Fruit fly (Drosophila melanogaster): ENCODE measurements around the gene CG12617.

The CG12617 gene

dm6 chr2L:20334918-20335317, 40.4 kb downstream of the CG12617 start (continued):
- TF ChIP-seq CG7372 (GFP tag; IDR thresholded peaks at IDR 0.05) (no peak), CG34422 (GFP tag; IDR thresholded peaks at IDR 0.05) (no peak), CG8359 (GFP tag; optimal IDR thresholded peaks at IDR 0.05; ENCODE audit: borderline replicate concordance) (no peak), Usf (GFP tag; optimal IDR thresholded peaks at IDR 0.05) (no peak), CG18476 (GFP tag; optimal IDR thresholded peaks at IDR 0.05) (no peak), ash1 (GFP tag; optimal IDR thresholded peaks at IDR 0.05) (no peak), CG16779 (GFP tag; IDR thresholded peaks at IDR 0.05) (no peak), Xbp1 (GFP tag; optimal IDR thresholded peaks at IDR 0.05) (peak; percentile 35), CG31388 (GFP tag; optimal IDR thresholded peaks at IDR 0.05) (no peak), repo (GFP tag; optimal IDR thresholded peaks at IDR 0.05) (no peak), Elba2 (GFP tag; optimal IDR thresholded peaks at IDR 0.05) (no peak), Doc3 (GFP tag; IDR thresholded peaks at IDR 0.05; ENCODE audit: partially characterized antibody) (no peak), HmgZ (tag; optimal IDR thresholded peaks at IDR 0.05) (no peak), sc (optimal IDR thresholded peaks at IDR 0.05) (no peak), sc (GFP tag; optimal IDR thresholded peaks at IDR 0.05) (peak; percentile 20), CG1792 (GFP tag; optimal IDR thresholded peaks at IDR 0.05) (no peak), Fer1 (GFP tag; optimal IDR thresholded peaks at IDR 0.05) (no peak), Opbp (GFP tag; IDR thresholded peaks at IDR 0.05; ENCODE audit: partially characterized antibody) (no peak), E2f2 (GFP tag; IDR thresholded peaks at IDR 0.05) (no peak), CG12071 (GFP tag; optimal IDR thresholded peaks at IDR 0.05) (no peak), CG13894 (tag; optimal IDR thresholded peaks at IDR 0.05) (no peak), Adf1 (GFP tag; IDR thresholded peaks at IDR 0.05) (no peak), CG13296 (GFP tag; optimal IDR thresholded peaks at IDR 0.05) (no peak), Deaf1 (tag; optimal IDR thresholded peaks at IDR 0.05) (no peak), pum (GFP tag; optimal IDR thresholded peaks at IDR 0.05) (no peak), CG15073 (GFP tag; optimal IDR thresholded peaks at IDR 0.05) (no peak), pros (GFP tag; optimal IDR thresholded peaks at IDR 0.05) (no peak), CG11560 (tag; IDR thresholded peaks at IDR 0.05) (no peak), CG6175 (GFP tag; IDR thresholded peaks at IDR 0.05) (no peak), bsh (GFP tag; optimal IDR thresholded peaks at IDR 0.05) (peak in 1 of 2 experiments; percentile 72), CG2202 (tag; optimal IDR thresholded peaks at IDR 0.05) (no peak), CG15269 (tag; optimal IDR thresholded peaks at IDR 0.05) (peak; percentile 43), CG13624 (GFP tag; optimal IDR thresholded peaks at IDR 0.05) (no peak), otp (GFP tag; IDR thresholded peaks at IDR 0.05) (0 out of 3 replicates have a peak, but pooled peaks have one; percentile 57), psq (GFP tag; optimal IDR thresholded peaks at IDR 0.05) (no peak), HmgD (GFP tag; optimal IDR thresholded peaks at IDR 0.05) (no peak), tll (GFP tag; optimal IDR thresholded peaks at IDR 0.05) (no peak), Dfd (GFP tag; optimal IDR thresholded peaks at IDR 0.05) (no peak), peb (GFP tag; IDR thresholded peaks at IDR 0.05) (no peak), CG4404 (GFP tag; IDR thresholded peaks at IDR 0.05) (no peak), h (optimal IDR thresholded peaks at IDR 0.05) (no peak), CG5245 (GFP tag; optimal IDR thresholded peaks at IDR 0.05) (no peak), CG12391 (tag; optimal IDR thresholded peaks at IDR 0.05) (peak; percentile 31), Taf1 (GFP tag; IDR thresholded peaks at IDR 0.05) (no peak), stc (GFP tag; IDR thresholded peaks at IDR 0.05) (no peak), Lpt (GFP tag; optimal IDR thresholded peaks at IDR 0.05) (no peak), CG15011 (GFP tag; optimal IDR thresholded peaks at IDR 0.05) (no peak), her (GFP tag; optimal IDR thresholded peaks at IDR 0.05) (no peak), CG32767 (GFP tag; IDR thresholded peaks at IDR 0.05) (0 out of 2 replicates have a peak, but pooled peaks have one; percentile 52), CG12769 (tag; optimal IDR thresholded peaks at IDR 0.05) (no peak), CG14710 (tag; optimal IDR thresholded peaks at IDR 0.05) (no peak), CG18262 (tag; optimal IDR thresholded peaks at IDR 0.05) (peak; percentile 26), phol (tag; optimal IDR thresholded peaks at IDR 0.05) (no peak)
